Fruit fly (Drosophila melanogaster): ENCODE results near the gene CG3408.

Gene CG3408

dm6 chr3L:9471151-9471903, 38.1 kb downstream of the CG3408 start:
- TF ChIP-seq usp (GFP tag; optimal IDR thresholded peaks at IDR 0.05) (no peak), psq (optimal IDR thresholded peaks at IDR 0.05) (no peak), Dll (optimal IDR thresholded peaks at IDR 0.05) (no peak), pan (optimal IDR thresholded peaks at IDR 0.05) (no peak), CG8478 (optimal IDR thresholded peaks at IDR 0.05) (no peak), EcR (GFP tag; optimal IDR thresholded peaks at IDR 0.05) (no peak)

- TF ChIP-seq Dll (optimal IDR thresholded peaks at IDR 0.05) = no peak
- TF ChIP-seq usp (GFP tag; optimal IDR thresholded peaks at IDR 0.05) = no peak
- TF ChIP-seq psq (optimal IDR thresholded peaks at IDR 0.05) = no peak
- no peak for TF ChIP-seq CG8478 (optimal IDR thresholded peaks at IDR 0.05)
- no peak for TF ChIP-seq EcR (GFP tag; optimal IDR thresholded peaks at IDR 0.05)
- no peak for TF ChIP-seq pan (optimal IDR thresholded peaks at IDR 0.05)
Measured at dm6 chr3L:9469079-9469478, 40.3 kb downstream of the CG3408 start.

dm6 chr3L:9468261-9468890, 41.0 kb downstream of the CG3408 start:
- TF ChIP-seq psq (optimal IDR thresholded peaks at IDR 0.05) (no peak), CG8478 (optimal IDR thresholded peaks at IDR 0.05) (no peak), pan (optimal IDR thresholded peaks at IDR 0.05) (peak; percentile 68)

dm6 chr3L:9467763-9468206, 41.6 kb downstream of the CG3408 start:
- no peak for TF ChIP-seq pan (optimal IDR thresholded peaks at IDR 0.05)

dm6 chr3L:9467267-9467666, 42.1 kb downstream of the CG3408 start:
- TF ChIP-seq pan (optimal IDR thresholded peaks at IDR 0.05) = no peak
- no peak for TF ChIP-seq CG8478 (optimal IDR thresholded peaks at IDR 0.05)
- TF ChIP-seq EcR (GFP tag; optimal IDR thresholded peaks at IDR 0.05) = no peak
- no peak for TF ChIP-seq psq (optimal IDR thresholded peaks at IDR 0.05)
- no peak for TF ChIP-seq Dll (optimal IDR thresholded peaks at IDR 0.05)
- no peak for TF ChIP-seq usp (GFP tag; optimal IDR thresholded peaks at IDR 0.05)

- no peak for TF ChIP-seq psq (optimal IDR thresholded peaks at IDR 0.05)
- TF ChIP-seq EcR (GFP tag; optimal IDR thresholded peaks at IDR 0.05) = no peak
- no peak for TF ChIP-seq Dll (optimal IDR thresholded peaks at IDR 0.05)
- TF ChIP-seq CG8478 (optimal IDR thresholded peaks at IDR 0.05) = no peak
- TF ChIP-seq usp (GFP tag; optimal IDR thresholded peaks at IDR 0.05) = no peak
- TF ChIP-seq pan (optimal IDR thresholded peaks at IDR 0.05) = no peak
Measured at dm6 chr3L:9466595-9466994, 42.8 kb downstream of the CG3408 start.

- TF ChIP-seq Dll (optimal IDR thresholded peaks at IDR 0.05) = no peak
- TF ChIP-seq pan (optimal IDR thresholded peaks at IDR 0.05) = no peak
- no peak for TF ChIP-seq EcR (GFP tag; optimal IDR thresholded peaks at IDR 0.05)
- TF ChIP-seq usp (GFP tag; optimal IDR thresholded peaks at IDR 0.05) = no peak
- TF ChIP-seq psq (optimal IDR thresholded peaks at IDR 0.05) = no peak
- no peak for TF ChIP-seq CG8478 (optimal IDR thresholded peaks at IDR 0.05)
Measured at dm6 chr3L:9465652-9466244, 43.6 kb downstream of the CG3408 start.

dm6 chr3L:9462794-9463193, 46.6 kb downstream of the CG3408 start:
- no peak for TF ChIP-seq usp (GFP tag; optimal IDR thresholded peaks at IDR 0.05)
- TF ChIP-seq Dll (optimal IDR thresholded peaks at IDR 0.05) = no peak
- TF ChIP-seq CG8478 (optimal IDR thresholded peaks at IDR 0.05) = no peak
- TF ChIP-seq EcR (GFP tag; optimal IDR thresholded peaks at IDR 0.05) = no peak
- no peak for TF ChIP-seq pan (optimal IDR thresholded peaks at IDR 0.05)

dm6 chr3L:9462247-9462769, 47.1 kb downstream of the CG3408 start:
- TF ChIP-seq usp (GFP tag; optimal IDR thresholded peaks at IDR 0.05) (no peak), Dll (optimal IDR thresholded peaks at IDR 0.05) (peak; percentile 41), psq (optimal IDR thresholded peaks at IDR 0.05) (no peak)

- TF ChIP-seq CG8478 (optimal IDR thresholded peaks at IDR 0.05) (no peak), Dll (optimal IDR thresholded peaks at IDR 0.05) (no peak), usp (GFP tag; optimal IDR thresholded peaks at IDR 0.05) (no peak), pan (optimal IDR thresholded peaks at IDR 0.05) (no peak), EcR (GFP tag; optimal IDR thresholded peaks at IDR 0.05) (no peak), psq (optimal IDR thresholded peaks at IDR 0.05) (no peak)
Measured at dm6 chr3L:9461670-9462246, 47.6 kb downstream of the CG3408 start.

- TF ChIP-seq CG8478 (optimal IDR thresholded peaks at IDR 0.05) (no peak), EcR (GFP tag; optimal IDR thresholded peaks at IDR 0.05) (no peak), psq (optimal IDR thresholded peaks at IDR 0.05) (no peak), usp (GFP tag; optimal IDR thresholded peaks at IDR 0.05) (no peak), pan (optimal IDR thresholded peaks at IDR 0.05) (no peak), Dll (optimal IDR thresholded peaks at IDR 0.05) (no peak)
Measured at dm6 chr3L:9460775-9461491, 48.5 kb downstream of the CG3408 start, which contains the start of the genes CG3434 and CG44838. Gene CG3434 (minus strand): TSS chr3L:9460799. Gene CG44838 (plus strand): TSS chr3L:9461050.

Data from whole organism.